Worm (Caenorhabditis elegans) whole organism, L2 larva: ENCODE measurements around the gene srxa-12.

ENCODE experiments used
- F13H6.1 ChIP-seq: sonication (generic microtip); optimal IDR thresholded peaks from 2 replicates; lab custom pipeline; 2016; ENCODE audit warnings: missing genetic modification characterization, missing compliant biosample characterization
- nhr-10 ChIP-seq: sonication (generic microtip); optimal IDR thresholded peaks from 2 replicates; lab custom pipeline; 2017; ENCODE audit warnings: missing biosample characterization, missing genetic modification characterization
- nhr-23 ChIP-seq: fragments of 150-350 bp; optimal IDR thresholded peaks from 2 replicates; lab custom pipeline; 2014; ENCODE audit warnings: missing biosample characterization, missing genetic modification reagents, missing genetic modification characterization
- sma-9 ChIP-seq, 2 experiments: fragments of 150-350 bp in 1 of 2; sonication (generic microtip) in 1 of 2; optimal IDR thresholded peaks; 2 replicates each; lab custom pipeline; 2014 to 2016; ENCODE audit warnings: missing genetic modification characterization in 2 of 2, mild to moderate bottlenecking in 1 of 2, missing biosample characterization in 1 of 2, missing compliant biosample characterization in 1 of 2, missing genetic modification reagents in 1 of 2, moderate library complexity in 1 of 2

DNA sequence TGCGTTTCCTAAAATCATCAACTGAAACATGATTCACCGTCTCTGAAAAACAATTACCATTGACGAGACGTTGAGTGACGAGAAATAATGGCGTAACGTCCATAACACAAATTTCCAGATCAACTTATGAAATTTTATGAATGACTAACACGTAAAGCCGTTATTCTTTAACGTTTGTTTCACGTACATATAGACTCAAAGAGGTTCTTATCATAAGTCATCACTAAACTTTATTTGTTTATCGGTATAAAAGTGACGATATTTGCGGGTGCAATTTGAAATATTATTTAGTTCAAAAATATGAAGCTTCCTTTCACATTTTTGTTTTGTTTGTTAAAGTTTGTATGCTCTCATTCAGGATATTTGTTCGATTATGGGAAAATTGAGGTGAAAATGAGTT is 27.3 kb upstream of the srxa-12 start, which contains the start of gene oac-3:
- no peak for TF ChIP-seq nhr-10 (tag; lab: Kevin White, UChicago)
- no peak for TF ChIP-seq F13H6.1 (tag; lab: Kevin White, UChicago)
- no peak for TF ChIP-seq sma-9 (GFP tag; optimal IDR thresholded peaks at IDR 0.05; lab: Kevin White, UChicago)
- TF ChIP-seq sma-9 (tag; optimal IDR thresholded peaks at IDR 0.05; lab: Kevin White, UChicago), result no peak
- TF ChIP-seq nhr-23 (tag; lab: Kevin White, UChicago), result no peak
